Fruit fly (Drosophila melanogaster): ENCODE data around the gene CG10508.

Gene CG10508

dm6 chr3L:21253761-21254523 is 43.9 kb downstream of the CG10508 start:
- peak; percentile 99 for TF ChIP-seq fru (GFP tag; optimal IDR thresholded peaks at IDR 0.05)
- no peak for TF ChIP-seq usp (GFP tag; optimal IDR thresholded peaks at IDR 0.05)
- TF ChIP-seq Sp1 (GFP tag; optimal IDR thresholded peaks at IDR 0.05) = peak; percentile 99
- TF ChIP-seq Rel (GFP tag; optimal IDR thresholded peaks at IDR 0.05) = peak; percentile 96
- peak; percentile 86 for TF ChIP-seq Rel (tag; optimal IDR thresholded peaks at IDR 0.05)
- peak; percentile 85 for TF ChIP-seq Mio (GFP tag; optimal IDR thresholded peaks at IDR 0.05)
- peak; percentile 98 for TF ChIP-seq dmrt93B (GFP tag; optimal IDR thresholded peaks at IDR 0.05)
- no peak for TF ChIP-seq Vsx2 (GFP tag; optimal IDR thresholded peaks at IDR 0.05; ENCODE audit: partially characterized antibody)
- peak; percentile 99 for TF ChIP-seq Hnf4 (GFP tag; optimal IDR thresholded peaks at IDR 0.05)
- TF ChIP-seq HLH106 (tag; optimal IDR thresholded peaks at IDR 0.05) = peak; percentile 99
- peak; percentile 99 for TF ChIP-seq rgr (GFP tag; optimal IDR thresholded peaks at IDR 0.05)
- TF ChIP-seq CG9705 (GFP tag; optimal IDR thresholded peaks at IDR 0.05) = peak; percentile 98
- peak; percentile 92 for TF ChIP-seq dsf (GFP tag; optimal IDR thresholded peaks at IDR 0.05; ENCODE audit: borderline replicate concordance)
- no peak for TF ChIP-seq sv (GFP tag; optimal IDR thresholded peaks at IDR 0.05)
- peak; percentile 98 for TF ChIP-seq woc (GFP tag; optimal IDR thresholded peaks at IDR 0.05)
- TF ChIP-seq Abd-B (GFP tag; optimal IDR thresholded peaks at IDR 0.05) = no peak
- peak; percentile 99 for TF ChIP-seq OdsH (GFP tag; optimal IDR thresholded peaks at IDR 0.05)
- no peak for TF ChIP-seq dl (GFP tag; optimal IDR thresholded peaks at IDR 0.05; ENCODE audit: insufficient read depth in 1 of 2, partially characterized antibody in 2 of 2)
- TF ChIP-seq ey (GFP tag; optimal IDR thresholded peaks at IDR 0.05) = peak; percentile 99
- TF ChIP-seq jim (GFP tag; optimal IDR thresholded peaks at IDR 0.05) = peak; percentile 87
- no peak for TF ChIP-seq lola (GFP tag; optimal IDR thresholded peaks at IDR 0.05)
- peak; percentile 94 for TF ChIP-seq GATAd (GFP tag; optimal IDR thresholded peaks at IDR 0.05)
- TF ChIP-seq Myc (optimal IDR thresholded peaks at IDR 0.05) = no peak
- no peak for TF ChIP-seq Hr78 (GFP tag; optimal IDR thresholded peaks at IDR 0.05)
- TF ChIP-seq sage (GFP tag; optimal IDR thresholded peaks at IDR 0.05) = peak; percentile 98
- TF ChIP-seq pan (optimal IDR thresholded peaks at IDR 0.05) = no peak
- no peak for TF ChIP-seq N (GFP tag; optimal IDR thresholded peaks at IDR 0.05)
- TF ChIP-seq Dfd (GFP tag; optimal IDR thresholded peaks at IDR 0.05) = peak; percentile 59
- TF ChIP-seq h (GFP tag; optimal IDR thresholded peaks at IDR 0.05) = peak; percentile 99
- peak; percentile 33 for TF ChIP-seq Hr83 (GFP tag; optimal IDR thresholded peaks at IDR 0.05; ENCODE audit: poor library complexity, severe bottlenecking)
- TF ChIP-seq Dif (GFP tag; optimal IDR thresholded peaks at IDR 0.05; ENCODE audit: partially characterized antibody) = no peak
- peak; percentile 97 for TF ChIP-seq brk (GFP tag; optimal IDR thresholded peaks at IDR 0.05)
- peak; percentile 98 for TF ChIP-seq CG32264 (GFP tag; optimal IDR thresholded peaks at IDR 0.05)
- TF ChIP-seq foxo (GFP tag; optimal IDR thresholded peaks at IDR 0.05) = peak; percentile 94 to 99
- peak; percentile 99 for TF ChIP-seq br (GFP tag; optimal IDR thresholded peaks at IDR 0.05)
- TF ChIP-seq Jra (GFP tag; optimal IDR thresholded peaks at IDR 0.05) = peak; percentile 97
- TF ChIP-seq tai (GFP tag; optimal IDR thresholded peaks at IDR 0.05) = peak; percentile 97
- peak; percentile 95 for TF ChIP-seq CrebA (GFP tag; optimal IDR thresholded peaks at IDR 0.05; ENCODE audit: borderline replicate concordance)
- peak; percentile 97 for TF ChIP-seq psq (GFP tag; optimal IDR thresholded peaks at IDR 0.05)

- TF ChIP-seq CG32264 (GFP tag; optimal IDR thresholded peaks at IDR 0.05) (no peak), Hr83 (GFP tag; optimal IDR thresholded peaks at IDR 0.05; ENCODE audit: poor library complexity, severe bottlenecking) (peak; percentile 74), pan (optimal IDR thresholded peaks at IDR 0.05) (no peak), psq (GFP tag; optimal IDR thresholded peaks at IDR 0.05) (no peak), HLH106 (tag; optimal IDR thresholded peaks at IDR 0.05) (peak; percentile 18), jim (GFP tag; optimal IDR thresholded peaks at IDR 0.05) (peak; percentile 37), ey (GFP tag; optimal IDR thresholded peaks at IDR 0.05) (no peak), brk (GFP tag; optimal IDR thresholded peaks at IDR 0.05) (no peak)
These were observed 44.5 kb downstream of the CG10508 start for dm6 chr3L:21254524-21254972.

Data from whole organism, wandering third instar larva.